Fruit fly (Drosophila melanogaster) S2 (cell line): ENCODE results near the gene CG10598.

Experiments
- CG8478 ChIP-seq: fragments of >200 bp; optimal IDR thresholded peaks from 2 replicates; lab custom pipeline; 2018
- CTCF ChIP-seq, 2 experiments: fragments of >200 bp; optimal IDR thresholded peaks; 2 replicates each; lab custom pipeline; 2018

Gene CG10598

DNA sequence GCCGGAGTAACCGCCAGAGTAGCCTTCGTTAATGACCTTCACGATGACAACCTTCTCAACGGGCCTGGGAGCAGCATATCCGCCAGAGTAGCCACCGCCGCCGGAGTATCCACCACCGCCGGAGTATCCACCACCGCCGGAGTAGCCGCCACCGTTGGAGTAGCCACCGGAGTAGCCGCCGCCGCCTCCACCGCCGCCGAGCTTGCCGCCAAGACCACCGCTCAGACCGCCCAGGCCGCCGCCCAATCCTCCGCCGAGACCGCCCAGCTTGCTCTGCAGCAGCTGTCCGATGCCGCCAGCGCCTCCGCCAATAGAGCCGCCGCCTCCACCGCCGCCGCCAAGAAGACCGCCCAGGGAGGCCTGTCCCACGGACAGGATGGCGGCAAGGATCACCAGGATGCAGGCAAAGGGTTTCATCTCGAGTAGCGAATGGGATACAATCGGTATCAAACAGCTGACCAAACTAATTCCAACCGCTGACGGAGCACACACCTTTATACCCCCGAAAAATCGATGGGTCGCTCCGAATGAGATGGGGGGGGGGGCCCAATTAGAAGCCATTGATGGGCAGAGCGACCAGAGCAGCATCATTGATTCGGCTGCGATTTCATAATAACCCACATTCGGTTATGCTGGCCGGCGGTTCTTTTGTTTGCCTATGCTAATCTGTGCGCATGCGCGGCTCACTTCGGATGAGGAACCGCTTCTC is 541 bp downstream of the CG10598 start:
- TF ChIP-seq CTCF (optimal IDR thresholded peaks at IDR 0.05; lab: Kevin White, UChicago) (no peak), CG8478 (no peak)

DNA sequence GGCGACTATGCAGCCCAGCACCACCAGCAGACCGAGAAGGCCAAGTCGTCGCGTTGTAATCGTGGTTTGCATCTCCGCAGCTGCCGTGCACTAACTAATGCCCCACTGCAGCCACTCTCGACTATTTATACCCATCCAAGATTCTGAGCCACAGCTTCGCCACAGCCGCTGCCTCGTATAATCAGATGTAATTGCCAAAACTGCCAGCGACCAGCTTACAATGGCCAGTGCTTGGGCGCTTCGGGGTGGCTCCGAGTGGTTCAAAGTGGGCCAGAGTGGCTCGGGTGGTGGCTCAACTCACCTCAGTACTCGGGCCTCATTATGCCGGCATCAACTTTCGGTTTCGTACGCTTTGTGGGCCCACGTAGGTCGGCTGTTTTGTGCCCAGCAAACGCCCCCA is 3.0 kb downstream of the CG10598 start, which contains the start of gene CG34327:
CG34327 (minus strand) TSS at position 101 of the 400 bp plus-strand sequence.
- TF ChIP-seq CTCF (optimal IDR thresholded peaks at IDR 0.05; lab: Kevin White, UChicago): no peak
- no peak for TF ChIP-seq CG8478

DNA sequence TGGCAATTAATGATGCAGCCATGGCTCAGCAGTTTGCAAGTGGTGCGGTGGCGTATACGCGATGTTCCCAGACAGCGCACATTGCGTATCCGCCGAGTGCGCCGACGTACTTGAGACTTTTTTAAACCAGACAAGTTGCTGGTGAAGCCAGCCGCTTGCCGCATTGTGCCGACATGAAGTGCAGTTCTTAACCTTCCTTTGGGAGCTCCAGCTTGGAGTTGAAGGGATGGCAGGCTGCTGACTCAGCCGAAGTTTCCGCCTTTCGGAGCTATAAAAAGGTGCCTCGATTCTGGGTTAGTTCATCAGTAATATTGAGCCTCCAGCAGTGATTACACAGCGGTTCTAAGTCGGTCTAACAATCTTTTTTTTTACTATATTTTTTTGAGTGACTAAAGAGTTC is 5.5 kb downstream of the CG10598 start, which contains the start of gene CG5172:
CG5172 (plus strand) TSS at position 301 of the 400 bp plus-strand sequence.
- no peak for TF ChIP-seq CG8478

DNA sequence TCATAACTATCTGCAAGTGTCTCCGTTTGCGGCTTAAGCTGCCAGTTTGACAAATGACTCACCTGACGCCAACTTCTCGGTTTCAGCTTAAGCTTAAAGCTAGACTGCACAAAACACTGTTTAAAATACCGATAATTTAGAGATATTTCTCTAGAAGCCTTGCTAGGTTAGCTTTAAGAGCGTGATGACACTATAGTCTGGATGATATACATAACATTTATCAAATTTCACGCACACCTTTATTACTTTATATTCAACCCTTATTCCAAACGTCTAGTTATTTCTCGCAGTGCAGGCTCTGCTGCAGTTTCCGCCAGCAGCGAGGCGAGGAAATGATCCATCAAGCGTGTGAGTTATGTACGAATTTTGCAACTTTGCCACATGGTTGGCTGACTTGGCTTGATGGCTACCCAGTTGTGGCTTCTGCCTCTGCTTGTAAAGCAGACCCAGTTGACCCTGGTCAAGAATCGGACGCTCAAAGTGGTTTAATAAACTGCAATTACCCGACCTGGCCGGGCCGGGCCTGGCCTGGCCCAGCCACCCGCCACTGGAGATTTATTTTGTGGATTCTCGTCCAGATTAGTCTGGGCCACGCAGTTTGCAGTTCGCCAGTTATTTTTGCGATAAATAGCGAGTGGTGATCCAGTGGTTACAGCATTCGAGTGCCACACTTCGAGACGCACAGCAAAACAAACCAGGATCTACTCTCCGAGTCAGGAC is 8.3 kb downstream of the CG10598 start, which contains the start of gene CG12998:
CG12998 (plus strand) TSS at position 436 of the 720 bp plus-strand sequence.
- no peak for TF ChIP-seq CG8478
- no peak for TF ChIP-seq CTCF (optimal IDR thresholded peaks at IDR 0.05; lab: Kevin White, UChicago)

DNA sequence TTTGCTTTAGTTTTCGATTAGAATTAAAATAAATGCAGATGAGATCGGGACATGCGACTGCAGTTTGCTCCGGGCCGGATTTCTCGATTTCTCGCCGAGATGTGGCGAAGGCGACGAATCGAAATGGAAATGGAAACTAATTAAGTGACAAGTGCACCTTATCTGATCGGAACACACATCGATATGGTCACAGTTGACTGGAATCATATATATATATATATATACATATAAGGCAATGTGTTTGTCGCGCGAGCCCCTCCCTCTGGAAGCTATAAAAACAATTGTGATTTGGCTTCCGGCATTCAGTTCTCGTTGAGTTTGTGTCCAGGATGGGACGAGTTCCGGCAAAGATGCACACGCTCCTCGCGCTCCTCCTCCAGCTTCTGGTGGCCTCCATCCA is 11.7 kb downstream of the CG10598 start, which contains the start of gene CG5162:
CG5162 (plus strand) TSS at position 301 of the 400 bp plus-strand sequence.
- no peak for TF ChIP-seq CTCF (optimal IDR thresholded peaks at IDR 0.05; lab: Kevin White, UChicago)
- no peak for TF ChIP-seq CG8478

DNA sequence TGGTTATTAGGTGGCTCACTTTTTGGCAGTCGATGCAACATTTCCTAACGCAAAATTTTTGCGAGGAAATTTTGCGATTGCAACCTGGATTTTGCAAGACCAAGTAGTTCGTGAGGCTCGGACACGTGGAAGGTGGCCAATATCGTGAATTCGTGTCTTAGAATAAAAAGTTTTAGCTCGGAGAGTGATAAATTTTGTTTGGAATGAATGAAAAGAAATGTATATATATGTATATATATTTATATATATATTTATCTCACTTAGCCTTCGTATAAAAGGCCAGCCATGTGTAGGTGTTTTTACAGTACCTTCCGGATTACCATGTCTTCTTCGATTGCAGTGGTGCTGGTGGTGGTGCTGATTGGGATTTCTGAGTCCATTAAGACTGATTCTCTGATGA is 14.7 kb downstream of the CG10598 start, which contains the start of gene CG18258:
CG18258 (plus strand) TSS at position 301 of the 400 bp plus-strand sequence.
- TF ChIP-seq CTCF (optimal IDR thresholded peaks at IDR 0.05; lab: Kevin White, UChicago) (no peak), CG8478 (no peak)

DNA sequence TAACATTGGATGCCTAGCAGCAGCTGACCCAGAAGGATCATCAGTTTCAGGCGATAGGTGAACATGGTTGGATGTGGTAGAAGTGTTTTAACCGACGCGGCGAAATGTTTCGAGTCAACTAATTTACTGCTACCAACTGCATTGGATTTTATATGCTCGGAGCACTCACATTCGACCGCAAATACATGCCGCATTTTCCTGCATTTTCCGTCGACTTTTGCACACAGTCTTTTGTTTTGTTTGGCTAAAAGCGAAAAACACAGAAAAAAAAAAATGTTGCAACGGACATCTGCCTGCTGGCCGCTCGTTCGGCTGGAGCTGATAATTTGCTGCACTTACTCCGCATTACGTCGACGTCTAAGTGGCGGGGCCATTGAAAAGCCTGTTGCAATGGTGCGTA is 16.8 kb downstream of the CG10598 start, which contains the start of gene CG12995:
CG12995 (minus strand) TSS at position 101 of the 400 bp plus-strand sequence.
- no peak for TF ChIP-seq CG8478
- no peak for TF ChIP-seq CTCF (optimal IDR thresholded peaks at IDR 0.05; lab: Kevin White, UChicago)

DNA sequence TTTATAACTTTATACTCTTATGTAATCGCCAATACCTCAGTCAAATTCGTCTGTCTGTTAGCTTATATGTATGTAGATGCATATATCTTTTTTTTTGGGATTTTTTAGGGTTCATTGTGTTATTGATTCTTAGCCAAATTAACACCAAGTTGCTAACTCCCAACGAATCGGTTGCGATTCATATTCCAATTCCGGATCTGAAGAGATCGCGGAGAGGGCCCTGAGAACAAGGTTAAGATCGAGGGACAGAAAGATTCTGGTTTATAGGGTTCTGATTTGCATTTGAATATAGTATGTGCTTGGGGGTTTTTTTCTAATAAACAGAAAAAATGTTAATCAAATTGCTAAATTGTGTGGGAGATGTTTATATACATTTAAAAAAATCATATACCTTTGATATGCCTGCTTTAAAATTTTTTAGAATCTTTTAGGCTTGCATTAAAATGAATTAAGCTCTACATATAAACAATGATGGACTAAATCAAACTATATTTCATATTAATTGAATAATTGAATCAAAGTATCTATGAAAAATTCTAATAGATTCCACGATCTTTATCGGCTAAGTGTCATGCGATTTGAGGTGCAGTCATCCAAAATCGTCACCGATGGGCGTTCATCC is 18.7 kb downstream of the CG10598 start, which contains the start of gene CG32563:
CG32563 (plus strand) TSS at position 572 of the 622 bp plus-strand sequence.
- TF ChIP-seq CG8478 (no peak), CTCF (optimal IDR thresholded peaks at IDR 0.05; lab: Kevin White, UChicago) (no peak)

DNA sequence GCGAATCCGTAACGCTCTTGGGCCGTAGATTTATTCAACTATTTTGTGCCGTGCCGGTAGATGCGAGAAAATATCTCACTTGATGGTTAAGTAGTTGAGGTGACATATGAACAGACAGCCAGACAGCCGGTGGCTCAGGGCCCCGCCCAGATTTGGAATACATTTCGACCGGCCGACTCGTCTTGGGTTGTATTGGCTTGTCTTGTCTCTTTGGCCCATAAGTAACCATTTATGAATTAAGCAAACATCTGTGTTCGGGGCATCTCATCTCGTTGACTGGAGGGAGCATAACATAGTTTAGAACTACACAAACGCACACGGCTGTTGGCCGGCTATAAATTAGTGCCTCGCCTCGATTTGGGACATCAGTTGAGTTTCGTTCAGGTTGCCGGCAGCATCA is 20.6 kb downstream of the CG10598 start, which contains the start of gene CG32564:
CG32564 (plus strand) TSS at position 362 of the 400 bp plus-strand sequence.
- TF ChIP-seq CG8478 (no peak), CTCF (optimal IDR thresholded peaks at IDR 0.05; lab: Kevin White, UChicago) (no peak)

DNA sequence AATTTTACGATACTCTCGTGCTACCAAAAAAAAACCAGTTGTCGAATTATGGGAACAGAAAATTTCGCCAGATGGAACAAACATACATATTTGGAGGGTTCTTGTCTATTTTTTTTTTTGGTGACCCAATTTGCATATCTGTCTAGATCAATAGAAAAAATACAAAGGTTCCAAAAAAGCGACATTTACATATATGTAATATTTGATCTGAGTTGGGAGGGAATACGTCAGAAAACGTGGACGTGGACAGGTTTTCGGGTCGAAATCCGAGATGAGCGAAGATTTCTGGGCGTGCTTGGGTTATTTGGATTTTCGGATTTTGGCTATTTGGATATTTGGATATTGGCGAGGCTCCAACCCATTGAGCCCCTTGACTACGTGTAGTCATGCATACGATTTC is 21.6 kb downstream of the CG10598 start:
- no peak for TF ChIP-seq CG8478
- no peak for TF ChIP-seq CTCF (optimal IDR thresholded peaks at IDR 0.05; lab: Kevin White, UChicago)

DNA sequence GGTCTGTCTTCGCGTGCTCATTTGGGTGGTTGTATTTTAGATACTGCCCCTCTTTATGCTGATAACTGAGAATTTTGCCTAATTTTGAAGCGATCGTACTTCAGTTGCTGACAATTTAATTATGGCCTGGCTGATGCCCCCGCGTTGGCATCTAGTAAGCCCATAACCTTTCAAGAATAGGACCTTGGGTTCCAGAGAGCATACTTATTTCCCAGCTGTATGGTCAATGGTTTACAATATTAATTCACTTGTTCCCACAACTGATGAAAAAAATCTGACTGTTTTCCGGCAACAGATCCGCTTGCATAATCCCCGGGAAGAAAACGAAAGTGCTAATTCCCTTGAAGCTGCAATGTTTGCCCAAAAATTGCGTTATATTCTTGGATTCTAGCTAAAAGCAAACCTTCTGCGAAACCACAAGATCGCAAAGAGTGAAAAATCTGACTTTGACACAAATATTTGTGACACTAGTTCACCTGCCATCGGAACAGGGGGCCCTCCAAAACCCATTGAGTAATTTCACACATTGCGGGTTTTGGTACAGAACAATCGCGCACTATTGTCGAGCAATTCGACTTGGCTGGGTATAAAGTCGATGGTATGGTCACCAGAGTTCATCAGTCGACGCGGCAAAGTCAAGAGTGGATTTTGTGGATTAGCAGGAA is 24.0 kb downstream of the CG10598 start, which contains the start of the genes TTLL1A and CG5070:
TTLL1A (minus strand) TSS at position 101 of the 665 bp plus-strand sequence.
CG5070 (plus strand) TSS at position 615 of the 665 bp plus-strand sequence.
- no peak for TF ChIP-seq CG8478
- TF ChIP-seq CTCF (optimal IDR thresholded peaks at IDR 0.05; lab: Kevin White, UChicago): no peak

DNA sequence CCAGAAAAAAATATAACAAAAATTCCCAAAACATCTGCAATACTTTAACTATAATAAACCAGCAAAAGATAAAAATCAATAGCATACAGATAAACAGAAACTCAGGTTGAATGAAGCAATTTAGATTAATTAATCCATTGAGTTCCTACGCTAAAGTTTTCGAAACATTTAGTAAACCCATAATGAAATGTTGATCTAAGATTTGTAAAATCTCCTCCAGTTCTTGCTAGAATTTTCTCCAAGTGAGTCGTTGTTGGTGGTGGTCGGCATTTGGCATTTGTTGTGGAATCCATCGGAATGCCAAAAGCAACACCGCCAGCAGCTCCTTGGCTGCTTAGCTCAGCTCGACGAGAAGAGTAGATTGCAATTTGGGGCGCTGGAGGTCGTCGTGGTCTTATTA is 38.5 kb downstream of the CG10598 start:
- TF ChIP-seq CTCF (optimal IDR thresholded peaks at IDR 0.05; lab: Kevin White, UChicago) (no peak), CG8478 (no peak)

DNA sequence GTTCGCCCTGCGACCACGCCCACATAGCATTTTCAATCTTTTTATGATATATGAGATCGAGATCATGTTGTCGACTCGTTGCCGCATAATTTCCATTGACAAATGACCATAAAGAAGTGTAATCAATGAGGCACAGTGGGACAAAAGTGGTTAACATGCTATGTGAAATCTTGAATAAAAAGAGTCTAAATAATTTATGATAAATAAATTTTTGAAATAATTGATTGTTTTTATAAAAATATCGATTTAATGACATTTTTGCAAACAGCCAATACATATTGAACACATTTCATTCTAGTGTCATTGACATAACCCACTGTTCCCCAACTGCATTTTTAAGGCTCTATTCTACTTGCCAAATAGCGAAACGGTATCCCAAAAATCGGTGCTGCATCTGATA is 39.2 kb downstream of the CG10598 start:
- no peak for TF ChIP-seq CG8478
- TF ChIP-seq CTCF (optimal IDR thresholded peaks at IDR 0.05; lab: Kevin White, UChicago): no peak

DNA sequence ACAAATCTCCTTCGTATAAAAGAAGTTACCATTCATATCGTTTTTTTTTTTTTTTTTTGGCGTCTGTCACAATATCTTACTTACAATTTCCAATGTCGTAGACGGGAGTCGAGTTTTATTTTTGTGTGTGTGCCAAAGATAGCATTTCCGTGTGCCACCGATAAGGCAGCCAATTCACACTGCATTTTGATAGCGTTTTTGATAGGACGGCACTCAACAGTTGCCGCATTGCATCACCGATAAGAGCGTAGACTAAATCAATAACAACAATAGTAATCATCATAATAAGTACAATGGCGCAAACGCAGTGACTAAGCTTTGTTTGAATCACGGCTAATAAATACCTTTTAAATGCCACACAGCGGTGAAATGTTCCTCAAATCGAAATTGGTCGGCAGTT is 40.2 kb downstream of the CG10598 start:
- TF ChIP-seq CG8478: no peak
- TF ChIP-seq CTCF (optimal IDR thresholded peaks at IDR 0.05; lab: Kevin White, UChicago): no peak

DNA sequence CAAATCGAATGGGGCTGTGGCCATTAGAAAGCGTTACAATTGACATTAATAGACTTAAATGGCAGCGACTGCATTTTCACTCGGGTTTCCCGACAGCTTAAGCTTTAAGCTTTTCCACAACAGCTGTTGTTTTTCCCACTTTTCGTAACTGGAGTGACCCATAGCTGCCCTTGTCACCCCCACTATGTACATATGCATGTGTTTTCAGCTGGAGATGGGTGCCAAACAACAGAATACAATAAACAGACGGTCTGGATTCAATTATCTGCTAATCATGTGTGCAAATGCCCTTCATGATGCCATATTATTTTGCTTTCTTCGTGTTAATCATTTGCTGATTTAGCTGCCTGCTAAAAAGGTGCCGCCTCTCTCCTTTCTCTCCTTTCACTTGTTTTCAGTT is 43.2 kb downstream of the CG10598 start:
- TF ChIP-seq CG8478 (no peak), CTCF (optimal IDR thresholded peaks at IDR 0.05; lab: Kevin White, UChicago) (no peak)
